Fruit fly (Drosophila melanogaster) whole organism, wandering third instar larva: Measurements from ENCODE around the gene lectin-37Db.

Experiments used
- CG32264 ChIP-seq: fragments of 200-800 bp; sonication (Bioruptor generic); optimal IDR thresholded peaks from 2 replicates; lab custom pipeline; 2016; ENCODE audit warnings: missing biosample characterization, missing genetic modification characterization
- CG9705 ChIP-seq: fragments of 200-800 bp; sonication (Bioruptor generic); optimal IDR thresholded peaks from 2 replicates; lab custom pipeline; 2018; ENCODE audit warnings: missing biosample characterization, mild to moderate bottlenecking, missing genetic modification characterization
- CrebA ChIP-seq: fragments of 200-800 bp; sonication (Bioruptor generic); optimal IDR thresholded peaks from 2 replicates; lab custom pipeline; 2016; ENCODE audit warnings: missing biosample characterization, mild to moderate bottlenecking, missing genetic modification characterization, borderline replicate concordance
- Dfd ChIP-seq: fragments of >200 bp; optimal IDR thresholded peaks from 2 replicates; lab custom pipeline; 2017; ENCODE audit warnings: missing biosample characterization, missing genetic modification characterization
- Dif ChIP-seq: fragments of 200-275, 200-300 bp; sonication (Bioruptor generic); optimal IDR thresholded peaks from 2 replicates; lab custom pipeline; 2018; ENCODE audit warnings: missing biosample characterization, missing genetic modification characterization; ENCODE audit not compliant: partially characterized antibody
- GATAd ChIP-seq: sonication (Bioruptor generic); optimal IDR thresholded peaks from 2 replicates; lab custom pipeline; 2016; ENCODE audit warnings: missing biosample characterization, missing genetic modification characterization
- HLH106 ChIP-seq: fragments of 200-800 bp; optimal IDR thresholded peaks from 3 replicates; lab custom pipeline; 2019; ENCODE audit warnings: missing biosample characterization, mild to moderate bottlenecking, missing genetic modification characterization, moderate library complexity
- Hnf4 ChIP-seq: fragments of 200-800 bp; sonication (Bioruptor generic); optimal IDR thresholded peaks from 2 replicates; lab custom pipeline; 2016; ENCODE audit warnings: missing biosample characterization, mild to moderate bottlenecking, missing genetic modification characterization
- Hr78 ChIP-seq: fragments of >200 bp; optimal IDR thresholded peaks from 2 replicates; lab custom pipeline; 2017; ENCODE audit warnings: missing biosample characterization, missing genetic modification characterization
- Hr83 ChIP-seq: fragments of 200-300 bp; sonication (Bioruptor generic); optimal IDR thresholded peaks from 2 replicates; lab custom pipeline; 2016; ENCODE audit warnings: missing biosample characterization, mild to moderate bottlenecking, missing genetic modification characterization, moderate library complexity; ENCODE audit not compliant: poor library complexity, severe bottlenecking
- Jra ChIP-seq: sonication (Bioruptor generic); optimal IDR thresholded peaks from 2 replicates; lab custom pipeline; 2016; ENCODE audit warnings: missing biosample characterization, missing genetic modification characterization
- Mio ChIP-seq: sonication (Bioruptor generic); optimal IDR thresholded peaks from 2 replicates; lab custom pipeline; 2016; ENCODE audit warnings: missing biosample characterization, missing genetic modification characterization
- Myc ChIP-seq: fragments of >200 bp; optimal IDR thresholded peaks from 2 replicates; lab custom pipeline; 2017
- N ChIP-seq: fragments of >200 bp; optimal IDR thresholded peaks from 2 replicates; lab custom pipeline; 2018; ENCODE audit warnings: missing biosample characterization, missing external identifiers, missing genetic modification characterization
- OdsH ChIP-seq: fragments of 200-800 bp; sonication (Bioruptor generic); optimal IDR thresholded peaks from 2 replicates; lab custom pipeline; 2016; ENCODE audit warnings: missing biosample characterization, mild to moderate bottlenecking, missing genetic modification characterization
- Rel ChIP-seq, 2 experiments: fragments of 200-800 bp; sonication (Bioruptor generic) in 1 of 2; optimal IDR thresholded peaks; 2 replicates in 1 of 2; 3 replicates in 1 of 2; lab custom pipeline; 2016 to 2019; ENCODE audit warnings: mild to moderate bottlenecking in 2 of 2, missing biosample characterization in 2 of 2, missing genetic modification characterization in 2 of 2, moderate library complexity in 1 of 2
- Sp1 ChIP-seq: fragments of 200-800 bp; sonication (Bioruptor generic); optimal IDR thresholded peaks from 3 replicates; lab custom pipeline; 2019; ENCODE audit warnings: missing biosample characterization, mild to moderate bottlenecking, missing genetic modification characterization, moderate library complexity
- Vsx2 ChIP-seq: fragments of 200-300, 225-300 bp; sonication (Bioruptor generic); optimal IDR thresholded peaks from 2 replicates; lab custom pipeline; 2018; ENCODE audit warnings: missing biosample characterization, missing genetic modification characterization; ENCODE audit not compliant: partially characterized antibody
- br ChIP-seq: fragments of 200-800 bp; sonication (Bioruptor generic); optimal IDR thresholded peaks from 2 replicates; lab custom pipeline; 2016; ENCODE audit warnings: missing biosample characterization, missing genetic modification characterization
- brk ChIP-seq: fragments of 200-800 bp; sonication (Bioruptor generic); optimal IDR thresholded peaks from 2 replicates; lab custom pipeline; 2016; ENCODE audit warnings: missing biosample characterization, mild to moderate bottlenecking, missing genetic modification characterization
- dl ChIP-seq, 2 experiments: fragments of 175-275, 200-275 bp in 1 of 2; fragments of 200-275 bp in 1 of 2; sonication (Bioruptor generic); optimal IDR thresholded peaks; lab custom pipeline; 2018; ENCODE audit warnings: mild to moderate bottlenecking in 2 of 2, missing biosample characterization in 2 of 2, missing genetic modification characterization in 2 of 2, moderate library complexity in 2 of 2; ENCODE audit not compliant: partially characterized antibody in 2 of 2, insufficient read depth in 1 of 2
- dsf ChIP-seq: sonication (Bioruptor generic); optimal IDR thresholded peaks from 2 replicates; lab custom pipeline; 2016; ENCODE audit warnings: missing biosample characterization, missing genetic modification characterization, borderline replicate concordance
- ey ChIP-seq: fragments of 200-800 bp; sonication (Bioruptor generic); optimal IDR thresholded peaks from 2 replicates; lab custom pipeline; 2016; ENCODE audit warnings: missing biosample characterization, missing genetic modification characterization
- foxo ChIP-seq, 2 experiments: fragments of 200-800 bp; sonication (Bioruptor generic); optimal IDR thresholded peaks; 2 replicates in 1 of 2; 3 replicates in 1 of 2; lab custom pipeline; 2016 to 2017; ENCODE audit warnings: missing biosample characterization in 2 of 2, missing genetic modification characterization in 2 of 2
- fru ChIP-seq: fragments of 200-800 bp; sonication (Bioruptor generic); optimal IDR thresholded peaks from 3 replicates; lab custom pipeline; 2016; ENCODE audit warnings: missing biosample characterization, mild to moderate bottlenecking, missing genetic modification characterization
- h ChIP-seq: fragments of 200-800 bp; sonication (Bioruptor generic); optimal IDR thresholded peaks from 3 replicates; lab custom pipeline; 2016; ENCODE audit warnings: missing biosample characterization, mild to moderate bottlenecking, missing genetic modification characterization
- jim ChIP-seq: fragments of 175-275, 200-325 bp; sonication (Bioruptor generic); optimal IDR thresholded peaks from 2 replicates; lab custom pipeline; 2016; ENCODE audit warnings: missing biosample characterization, mild to moderate bottlenecking, missing genetic modification characterization
- lola ChIP-seq: fragments of >200 bp; optimal IDR thresholded peaks from 2 replicates; lab custom pipeline; 2017; ENCODE audit warnings: missing biosample characterization, missing genetic modification characterization
- pan ChIP-seq: fragments of >200 bp; optimal IDR thresholded peaks from 2 replicates; lab custom pipeline; 2017
- psq ChIP-seq: fragments of 200-800 bp; sonication (Bioruptor generic); optimal IDR thresholded peaks from 3 replicates; lab custom pipeline; 2017; ENCODE audit warnings: missing biosample characterization, mild to moderate bottlenecking, missing genetic modification characterization, moderate library complexity
- rgr ChIP-seq: fragments of 200-800 bp; sonication (Bioruptor generic); optimal IDR thresholded peaks from 3 replicates; lab custom pipeline; 2016; ENCODE audit warnings: missing biosample characterization, mild to moderate bottlenecking, missing genetic modification characterization
- sage ChIP-seq: fragments of 200-800 bp; sonication (Bioruptor generic); optimal IDR thresholded peaks from 2 replicates; lab custom pipeline; 2016; ENCODE audit warnings: missing biosample characterization, mild to moderate bottlenecking, missing genetic modification characterization
- tai ChIP-seq: sonication (Bioruptor generic); optimal IDR thresholded peaks from 2 replicates; lab custom pipeline; 2016; ENCODE audit warnings: missing biosample characterization, missing genetic modification characterization
- woc ChIP-seq: sonication (Bioruptor generic); optimal IDR thresholded peaks from 2 replicates; lab custom pipeline; 2016; ENCODE audit warnings: missing biosample characterization, mild to moderate bottlenecking, missing genetic modification characterization

lectin-37Db gene

dm6 chr2L:19453381-19453780, 34.5 kb downstream of the lectin-37Db start, which contains the start of gene Top2:
Gene Top2, minus strand, starts transcription at chr2L:19453490.
- TF ChIP-seq CG32264 (GFP tag; lab: Kevin White, UChicago) (no peak), CrebA (GFP tag; lab: Kevin White, UChicago) (no peak), woc (GFP tag; lab: Kevin White, UChicago) (peak; percentile 6), br (GFP tag; lab: Kevin White, UChicago) (no peak), Vsx2 (GFP tag; lab: Kevin White, UChicago) (peak; percentile 9), Sp1 (GFP tag; lab: Kevin White, UChicago) (no peak), Mio (no peak), Dif (GFP tag; lab: Kevin White, UChicago) (no peak), Hr83 (GFP tag; lab: Kevin White, UChicago) (peak; percentile 69), Jra (peak; percentile 16), dl (GFP tag; optimal IDR thresholded peaks at IDR 0.05; lab: Kevin White, UChicago; ENCODE audit: insufficient read depth in 1 of 2, partially characterized antibody in 2 of 2) (no peak), fru (GFP tag; lab: Kevin White, UChicago) (no peak), brk (no peak), foxo (GFP tag; optimal IDR thresholded peaks at IDR 0.05; lab: Kevin White, UChicago) (peak in 1 of 2 experiments; percentile 23), lola (GFP tag; lab: Kevin White, UChicago) (no peak), Dfd (GFP tag; lab: Kevin White, UChicago) (no peak), tai (no peak), jim (GFP tag; lab: Kevin White, UChicago) (no peak), GATAd (GFP tag; lab: Kevin White, UChicago) (no peak), h (peak; percentile 60), rgr (peak; percentile 7), pan (no peak), N (GFP tag; lab: Kevin White, UChicago) (no peak), HLH106 (peak; percentile 32), sage (no peak), Rel (GFP tag; optimal IDR thresholded peaks at IDR 0.05; lab: Kevin White, UChicago) (no peak), Rel (tag; optimal IDR thresholded peaks at IDR 0.05; lab: Kevin White, UChicago) (peak; percentile 29), ey (GFP tag; lab: Kevin White, UChicago) (no peak), Hnf4 (GFP tag; lab: Kevin White, UChicago) (peak; percentile 66), OdsH (GFP tag; lab: Kevin White, UChicago) (no peak)

- TF ChIP-seq Hr83 (GFP tag; lab: Kevin White, UChicago) (no peak), HLH106 (peak; percentile 53), rgr (peak; percentile 62), ey (GFP tag; lab: Kevin White, UChicago) (peak; percentile 59), jim (GFP tag; lab: Kevin White, UChicago) (no peak), woc (GFP tag; lab: Kevin White, UChicago) (peak; percentile 31), pan (no peak), br (GFP tag; lab: Kevin White, UChicago) (peak; percentile 59), CG9705 (GFP tag; lab: Kevin White, UChicago) (no peak), psq (GFP tag; lab: Kevin White, UChicago) (peak; percentile 61), OdsH (GFP tag; lab: Kevin White, UChicago) (peak; percentile 58), Dif (GFP tag; lab: Kevin White, UChicago) (peak; percentile 34), h (peak; percentile 25), fru (GFP tag; lab: Kevin White, UChicago) (peak; percentile 52), Sp1 (GFP tag; lab: Kevin White, UChicago) (peak; percentile 51), foxo (GFP tag; optimal IDR thresholded peaks at IDR 0.05; lab: Kevin White, UChicago) (peak in 1 of 2 experiments; percentile 16)
- TF ChIP-seq, all 38 proteins: peak for 12
Measured at dm6 chr2L:19454070-19454751, 35.3 kb downstream of the lectin-37Db start, which contains the start of gene CG10026. Gene CG10026, plus strand, starts transcription at chr2L:19454256.

- no peak for TF ChIP-seq foxo (GFP tag; optimal IDR thresholded peaks at IDR 0.05; lab: Kevin White, UChicago)
- no peak for TF ChIP-seq Hr78
- TF ChIP-seq HLH106, result no peak
- TF ChIP-seq Mio, result no peak
- no peak for TF ChIP-seq dsf (GFP tag; lab: Kevin White, UChicago)
- no peak for TF ChIP-seq GATAd (GFP tag; lab: Kevin White, UChicago)
- no peak for TF ChIP-seq Myc (lab: Kevin White, UChicago)
- no peak for TF ChIP-seq Rel (GFP tag; optimal IDR thresholded peaks at IDR 0.05; lab: Kevin White, UChicago)
- no peak for TF ChIP-seq Rel (tag; optimal IDR thresholded peaks at IDR 0.05; lab: Kevin White, UChicago)
- TF ChIP-seq lola (GFP tag; lab: Kevin White, UChicago), result no peak
- no peak for TF ChIP-seq CG32264 (GFP tag; lab: Kevin White, UChicago)
- TF ChIP-seq pan, result no peak
- no peak for TF ChIP-seq woc (GFP tag; lab: Kevin White, UChicago)
- no peak for TF ChIP-seq fru (GFP tag; lab: Kevin White, UChicago)
- no peak for TF ChIP-seq br (GFP tag; lab: Kevin White, UChicago)
- TF ChIP-seq rgr, result no peak
- TF ChIP-seq Hr83 (GFP tag; lab: Kevin White, UChicago), result no peak
- no peak for TF ChIP-seq CG9705 (GFP tag; lab: Kevin White, UChicago)
Measured at dm6 chr2L:19455209-19455608, 36.3 kb downstream of the lectin-37Db start.
